Worm (Caenorhabditis elegans) whole organism, young adult: ENCODE data around the gene ztf-30.

ENCODE experiments used
- B0261.1 ChIP-seq: sonication (generic microtip); optimal IDR thresholded peaks from 2 replicates; lab custom pipeline; 2016; ENCODE audit warnings: mild to moderate bottlenecking, missing genetic modification characterization, moderate library complexity, missing compliant biosample characterization
- C06A6.2 ChIP-seq: fragments of 200-800 bp; sonication (Bioruptor generic); conservative IDR thresholded peaks from 2 replicates; pipeline ENCODE4 v1.3.6; 2022; ENCODE audit warnings: missing genetic modification characterization, missing compliant biosample characterization
- C17E4.6 ChIP-seq: fragments of 200-800 bp; sonication (Bioruptor generic); IDR thresholded peaks from 2 replicates; pipeline ENCODE4 v1.3.6; 2022; ENCODE audit warnings: missing genetic modification reagents, missing genetic modification characterization, missing compliant biosample characterization
- F52B5.7 ChIP-seq: sonication (generic microtip); optimal IDR thresholded peaks from 2 replicates; lab custom pipeline; 2016; ENCODE audit warnings: mild to moderate bottlenecking, missing genetic modification characterization, missing compliant biosample characterization
- F55B11.4 ChIP-seq: sonication (generic microtip); optimal IDR thresholded peaks from 2 replicates; lab custom pipeline; 2016; ENCODE audit warnings: missing compliant biosample characterization, missing genetic modification characterization, borderline replicate concordance; ENCODE audit not compliant: insufficient read depth
- K12H6.12 ChIP-seq: fragments of 200-800 bp; sonication (Bioruptor generic); optimal IDR thresholded peaks from 2 replicates; lab custom pipeline; 2018; ENCODE audit warnings: mild to moderate bottlenecking, missing genetic modification characterization, missing compliant biosample characterization
- T07F8.4 ChIP-seq: sonication (generic microtip); optimal IDR thresholded peaks from 2 replicates; lab custom pipeline; 2016; ENCODE audit warnings: mild to moderate bottlenecking, missing genetic modification characterization, moderate library complexity, missing compliant biosample characterization
- akir-1 ChIP-seq: fragments of 200-800 bp; sonication (Bioruptor generic); optimal IDR thresholded peaks from 2 replicates; lab custom pipeline; 2018; ENCODE audit warnings: mild to moderate bottlenecking, missing genetic modification characterization, moderate library complexity, missing compliant biosample characterization
- aptf-2 ChIP-seq: fragments of 200-800 bp; sonication (Bioruptor generic); conservative IDR thresholded peaks from 2 replicates; pipeline ENCODE4 v1.3.6; 2022; ENCODE audit warnings: missing genetic modification reagents, missing genetic modification characterization, missing compliant biosample characterization
- athp-1 ChIP-seq: sonication (generic microtip); optimal IDR thresholded peaks from 2 replicates; lab custom pipeline; 2017; ENCODE audit warnings: mild to moderate bottlenecking, missing genetic modification characterization, missing compliant biosample characterization
- attf-5 ChIP-seq: fragments of 200-800 bp; sonication (Bioruptor generic); optimal IDR thresholded peaks from 2 replicates; lab custom pipeline; 2018; ENCODE audit warnings: mild to moderate bottlenecking, missing genetic modification characterization, missing compliant biosample characterization
- bed-1 ChIP-seq: fragments of 200-800 bp; sonication (Bioruptor generic); IDR thresholded peaks from 2 replicates; pipeline ENCODE4 v1.3.6; 2022; ENCODE audit warnings: missing genetic modification reagents, missing genetic modification characterization, missing compliant biosample characterization
- ceh-100 ChIP-seq: fragments of 200-800 bp; sonication (Bioruptor generic); IDR thresholded peaks from 2 replicates; pipeline ENCODE4 v1.3.6; 2022; ENCODE audit warnings: missing genetic modification reagents, missing genetic modification characterization, missing compliant biosample characterization
- ceh-27 ChIP-seq: fragments of 200-800 bp; sonication (Bioruptor generic); optimal IDR thresholded peaks from 2 replicates; lab custom pipeline; 2018; ENCODE audit warnings: mild to moderate bottlenecking, missing genetic modification characterization, moderate library complexity, missing compliant biosample characterization
- die-1 ChIP-seq: sonication (generic microtip); optimal IDR thresholded peaks from 2 replicates; lab custom pipeline; 2016; ENCODE audit warnings: missing genotype, mild to moderate bottlenecking, missing genetic modification characterization, missing compliant biosample characterization
- dpff-1 ChIP-seq: sonication (generic microtip); optimal IDR thresholded peaks from 2 replicates; lab custom pipeline; 2017; ENCODE audit warnings: mild to moderate bottlenecking, missing genetic modification characterization, missing compliant biosample characterization
- dpl-1 ChIP-seq: fragments of 150-350 bp; optimal IDR thresholded peaks from 2 replicates; lab custom pipeline; 2014; ENCODE audit warnings: missing biosample characterization, missing genetic modification reagents, missing genetic modification characterization
- efl-1 ChIP-seq: fragments of 150-350 bp; optimal IDR thresholded peaks from 2 replicates; lab custom pipeline; 2014; ENCODE audit warnings: missing biosample characterization, missing genetic modification reagents, missing genetic modification characterization
- egrh-3 ChIP-seq: fragments of 200-800 bp; sonication (Bioruptor generic); IDR thresholded peaks from 2 replicates; pipeline ENCODE4 v1.3.6; 2022; ENCODE audit warnings: missing genetic modification reagents, missing genetic modification characterization, missing compliant biosample characterization
- ets-4 ChIP-seq: fragments of 200-800 bp; sonication (Bioruptor generic); optimal IDR thresholded peaks from 2 replicates; lab custom pipeline; 2018; ENCODE audit warnings: mild to moderate bottlenecking, missing genetic modification characterization, missing compliant biosample characterization
- fkh-3 ChIP-seq: sonication (generic microtip); optimal IDR thresholded peaks from 2 replicates; lab custom pipeline; 2016; ENCODE audit warnings: mild to moderate bottlenecking, missing genetic modification characterization, missing compliant biosample characterization
- gei-17 ChIP-seq: fragments of 200-800 bp; sonication (Bioruptor generic); optimal IDR thresholded peaks from 2 replicates; lab custom pipeline; 2018; ENCODE audit warnings: mild to moderate bottlenecking, missing genetic modification characterization, missing compliant biosample characterization
- hlh-26 ChIP-seq: fragments of 200-800 bp; sonication (Bioruptor generic); conservative IDR thresholded peaks from 2 replicates; pipeline ENCODE4 v1.3.6; 2022; ENCODE audit warnings: missing genetic modification reagents, missing genetic modification characterization, missing compliant biosample characterization
- let-526 ChIP-seq: fragments of 200-800 bp; sonication (Bioruptor generic); IDR thresholded peaks from 2 replicates; pipeline ENCODE4 v1.3.6; 2022; ENCODE audit warnings: missing genetic modification reagents, missing genetic modification characterization, missing compliant biosample characterization
- lin-40 ChIP-seq: sonication (generic microtip); optimal IDR thresholded peaks from 2 replicates; lab custom pipeline; 2016; ENCODE audit warnings: missing genetic modification characterization, mild to moderate bottlenecking, missing compliant biosample characterization, missing genotype, missing genetic modification reagents
- lin-54 ChIP-seq: fragments of 200-800 bp; sonication (Bioruptor generic); optimal IDR thresholded peaks from 2 replicates; lab custom pipeline; 2018; ENCODE audit warnings: mild to moderate bottlenecking, missing genetic modification characterization, missing compliant biosample characterization
- lir-1 ChIP-seq: fragments of 200-800 bp; sonication (Bioruptor generic); conservative IDR thresholded peaks from 2 replicates; pipeline ENCODE4 v1.3.6; 2022; ENCODE audit warnings: missing genetic modification reagents, missing genetic modification characterization, missing compliant biosample characterization
- lsy-27 ChIP-seq: sonication (generic microtip); optimal IDR thresholded peaks from 2 replicates; lab custom pipeline; 2017; ENCODE audit warnings: missing genetic modification characterization, mild to moderate bottlenecking, missing compliant biosample characterization, antibody characterized with exemption, missing genotype, borderline replicate concordance; ENCODE audit not compliant: insufficient read depth
- madf-3 ChIP-seq: fragments of 200-800 bp; sonication (Bioruptor generic); IDR thresholded peaks from 2 replicates; pipeline ENCODE4 v1.3.6; 2022; ENCODE audit warnings: missing genetic modification reagents, missing genetic modification characterization, missing compliant biosample characterization
- mes-4 ChIP-seq: sonication (generic microtip); optimal IDR thresholded peaks from 2 replicates; lab custom pipeline; 2016; ENCODE audit warnings: missing genotype, missing genetic modification characterization, missing compliant biosample characterization
- mxl-1 ChIP-seq: sonication (generic microtip); optimal IDR thresholded peaks from 2 replicates; lab custom pipeline; 2016; ENCODE audit warnings: missing genetic modification characterization, missing compliant biosample characterization
- nfya-2 ChIP-seq: fragments of 200-800 bp; sonication (Bioruptor generic); IDR thresholded peaks from 2 replicates; pipeline ENCODE4 v1.3.6; 2022; ENCODE audit warnings: missing genetic modification reagents, missing genetic modification characterization, missing compliant biosample characterization
- nhr-179 ChIP-seq: sonication (generic microtip); optimal IDR thresholded peaks from 2 replicates; lab custom pipeline; 2016; ENCODE audit warnings: mild to moderate bottlenecking, missing genetic modification characterization, missing compliant biosample characterization
- nhr-90 ChIP-seq: sonication (generic microtip); optimal IDR thresholded peaks from 2 replicates; lab custom pipeline; 2016; ENCODE audit warnings: missing genotype, mild to moderate bottlenecking, missing genetic modification characterization, missing compliant biosample characterization
- pha-4 ChIP-seq: fragments of 150-350 bp; sonication (generic microtip); optimal IDR thresholded peaks from 2 replicates; lab custom pipeline; 2014; ENCODE audit warnings: missing biosample characterization, missing genetic modification reagents, missing genetic modification characterization
- snpc-1.3 ChIP-seq: sonication (generic microtip); optimal IDR thresholded peaks from 2 replicates; lab custom pipeline; 2017; ENCODE audit warnings: missing genetic modification characterization, mild to moderate bottlenecking, missing compliant biosample characterization, antibody characterized with exemption, moderate library complexity, missing genotype, missing genetic modification reagents; ENCODE audit not compliant: insufficient read depth
- snpc-4 ChIP-seq, 5 experiments: fragments of 150-350 bp in 1 of 5; sonication (generic microtip) in 4 of 5; optimal IDR thresholded peaks; 2 replicates each; lab custom pipeline; 2014 to 2018; ENCODE audit warnings: missing genetic modification characterization in 5 of 5, missing biosample characterization in 3 of 5, antibody characterized with exemption in 2 of 5, mild to moderate bottlenecking in 2 of 5, missing compliant biosample characterization in 2 of 5, missing genotype in 2 of 5, moderate library complexity in 2 of 5, missing genetic modification reagents in 1 of 5
- somi-1 ChIP-seq: fragments of 200-800 bp; sonication (Bioruptor generic); optimal IDR thresholded peaks from 2 replicates; lab custom pipeline; 2018; ENCODE audit warnings: mild to moderate bottlenecking, missing genetic modification characterization, missing compliant biosample characterization
- tbx-9 ChIP-seq: sonication (generic microtip); optimal IDR thresholded peaks from 2 replicates; lab custom pipeline; 2016; ENCODE audit warnings: borderline replicate concordance, missing genetic modification characterization, inconsistent platforms, missing compliant biosample characterization
- xnd-1 ChIP-seq: sonication (generic microtip); optimal IDR thresholded peaks from 2 replicates; lab custom pipeline; 2016; ENCODE audit warnings: missing genotype, missing genetic modification reagents, missing genetic modification characterization, missing compliant biosample characterization
- ztf-26 ChIP-seq: sonication (generic microtip); optimal IDR thresholded peaks from 2 replicates; lab custom pipeline; 2017; ENCODE audit warnings: missing genetic modification characterization, missing compliant biosample characterization
- ztf-28 ChIP-seq: fragments of 200-800 bp; sonication (Bioruptor generic); IDR thresholded peaks from 2 replicates; pipeline ENCODE4 v1.3.6; 2022; ENCODE audit warnings: missing genetic modification reagents, missing genetic modification characterization, missing compliant biosample characterization
- ztf-3 ChIP-seq: fragments of 200-800 bp; sonication (Bioruptor generic); optimal IDR thresholded peaks from 2 replicates; lab custom pipeline; 2018; ENCODE audit warnings: mild to moderate bottlenecking, missing genetic modification characterization, missing compliant biosample characterization

Gene ztf-30

ce11 chrIII:8570289-8570688, 27.4 kb downstream of the ztf-30 start:
- TF ChIP-seq dpff-1 (tag; lab: Kevin White, UChicago) (no peak), ztf-28 (GFP tag; lab: Robert Waterston, UW) (no peak), B0261.1 (tag; lab: Kevin White, UChicago) (no peak), F55B11.4 (tag; lab: Kevin White, UChicago) (no peak), egrh-3 (peak; percentile 72; the same call in 1 of the 2 replicates), ets-4 (no peak), ceh-27 (GFP tag; lab: Kevin White, UChicago) (no peak)

- TF ChIP-seq attf-5 (GFP tag; lab: Kevin White, UChicago) (no peak), K12H6.12 (tag; lab: Kevin White, UChicago) (no peak), gei-17 (GFP tag; lab: Kevin White, UChicago) (no peak), efl-1 (no peak), akir-1 (GFP tag; lab: Kevin White, UChicago) (no peak), pha-4 (tag; lab: Kevin White, UChicago) (no peak), dpl-1 (GFP tag; lab: Kevin White, UChicago) (no peak), nfya-2 (GFP tag; lab: Robert Waterston, UW) (no peak), madf-3 (GFP tag; lab: Robert Waterston, UW) (no peak), T07F8.4 (tag; lab: Kevin White, UChicago) (no peak), lin-40 (tag; lab: Kevin White, UChicago) (no peak), nhr-179 (tag; lab: Kevin White, UChicago) (no peak), C06A6.2 (no peak), snpc-1.3 (no peak), aptf-2 (no peak), hlh-26 (GFP tag; lab: Robert Waterston, UW) (no peak), die-1 (tag; lab: Kevin White, UChicago) (no peak)
- TF ChIP-seq, all 124 proteins: peak for 0
These were observed 33.3 kb downstream of the ztf-30 start for ce11 chrIII:8564372-8564771.

ce11 chrIII:8560836-8561235, 36.8 kb downstream of the ztf-30 start, which contains the start of gene acdh-6:
Gene acdh-6 (plus strand): TSS chrIII:8561136.
- no peak for TF ChIP-seq hlh-26 (GFP tag; lab: Robert Waterston, UW)
- no peak for TF ChIP-seq ceh-27 (GFP tag; lab: Kevin White, UChicago)
- TF ChIP-seq fkh-3 (tag; lab: Kevin White, UChicago): no peak
- no peak for TF ChIP-seq K12H6.12 (tag; lab: Kevin White, UChicago)
- TF ChIP-seq athp-1 (tag; lab: Kevin White, UChicago): no peak
- no peak for TF ChIP-seq ztf-3 (GFP tag; lab: Kevin White, UChicago)
- TF ChIP-seq B0261.1 (tag; lab: Kevin White, UChicago): no peak
- no peak for TF ChIP-seq nhr-179 (tag; lab: Kevin White, UChicago)
- TF ChIP-seq ceh-100 (GFP tag; lab: Robert Waterston, UW): no peak
- no peak for TF ChIP-seq C17E4.6
- no peak for TF ChIP-seq bed-1 (GFP tag; lab: Robert Waterston, UW)

- TF ChIP-seq lin-54 (GFP tag; lab: Kevin White, UChicago) (no peak), lir-1 (GFP tag; lab: Robert Waterston, UW) (no peak), somi-1 (GFP tag; lab: Kevin White, UChicago) (no peak), F55B11.4 (tag; lab: Kevin White, UChicago) (no peak), snpc-4 (GFP tag; optimal IDR thresholded peaks at IDR 0.05; lab: Kevin White, UChicago) (no peak), snpc-4 (tag; optimal IDR thresholded peaks at IDR 0.05; lab: Kevin White, UChicago) (no peak), let-526 (GFP tag; lab: Robert Waterston, UW) (no peak), mxl-1 (tag; lab: Kevin White, UChicago) (no peak), tbx-9 (tag; lab: Kevin White, UChicago) (no peak), lsy-27 (tag; lab: Kevin White, UChicago) (no peak), C06A6.2 (no peak), xnd-1 (tag; lab: Kevin White, UChicago) (no peak), nhr-90 (tag; lab: Kevin White, UChicago) (no peak), ztf-26 (tag; lab: Kevin White, UChicago) (no peak), F52B5.7 (no peak), mes-4 (tag; lab: Kevin White, UChicago) (no peak), nhr-179 (tag; lab: Kevin White, UChicago) (no peak)
These were observed 37.3 kb downstream of the ztf-30 start for ce11 chrIII:8560398-8560797.
